Worm (Caenorhabditis elegans): ENCODE data around the gene hpo-19.

ce11 chrV:6485109-6485508 lies 48.7 kb downstream of the hpo-19 start:
- no peak for TF ChIP-seq lsy-2 (tag; optimal IDR thresholded peaks at IDR 0.05)
- no peak for TF ChIP-seq unc-62 (GFP tag; optimal IDR thresholded peaks at IDR 0.05)
- no peak for TF ChIP-seq fos-1 (tag; optimal IDR thresholded peaks at IDR 0.05)

Measured in whole organism, L2 larva.